Fruit fly (Drosophila melanogaster) whole organism, embryonic: ENCODE data around the gene CG33969.

Experiments
- Asciz ChIP-seq: fragments of 200-800 bp; sonication (Bioruptor generic); optimal IDR thresholded peaks from 2 replicates; lab custom pipeline; 2017; ENCODE audit warnings: missing biosample characterization, mild to moderate bottlenecking, missing genetic modification characterization, missing genetic modification reagents
- Atf6 ChIP-seq: fragments of 200-800 bp; sonication (Bioruptor generic); IDR thresholded peaks from 2 replicates; pipeline ENCODE4 v1.3.6; 2022; ENCODE audit warnings: missing biosample characterization, missing genetic modification characterization
- BEAF-32 ChIP-seq: fragments of 200-800 bp; sonication (Bioruptor generic); optimal IDR thresholded peaks from 3 replicates; lab custom pipeline; 2017; ENCODE audit warnings: missing biosample characterization, missing genetic modification characterization, mild to moderate bottlenecking, moderate library complexity, missing genetic modification reagents
- Bdp1 ChIP-seq: fragments of 200-800 bp; sonication (Bioruptor generic); optimal IDR thresholded peaks from 3 replicates; lab custom pipeline; 2016; ENCODE audit warnings: missing biosample characterization, missing genetic modification characterization
- Bteb2 ChIP-seq: fragments of 200-800 bp; sonication (Bioruptor generic); optimal IDR thresholded peaks from 2 replicates; lab custom pipeline; 2016; ENCODE audit warnings: missing biosample characterization, missing genetic modification characterization
- CG11247 ChIP-seq: fragments of 200-800 bp; sonication (Bioruptor generic); IDR thresholded peaks from 2 replicates; pipeline ENCODE4 v1.3.6; 2022; ENCODE audit warnings: missing biosample characterization, missing genetic modification characterization
- CG11456 ChIP-seq: fragments of 200-800 bp; sonication (Bioruptor generic); IDR thresholded peaks from 3 replicates; pipeline ENCODE4 v1.3.6; 2022; ENCODE audit warnings: missing biosample characterization, missing genetic modification characterization
- CG12155 ChIP-seq: fragments of 200-800 bp; sonication (Bioruptor generic); optimal IDR thresholded peaks from 3 replicates; lab custom pipeline; 2016; ENCODE audit warnings: missing biosample characterization, missing genetic modification characterization
- CG13894 ChIP-seq: fragments of 200-800 bp; sonication (Bioruptor generic); optimal IDR thresholded peaks from 3 replicates; lab custom pipeline; 2018; ENCODE audit warnings: missing biosample characterization, mild to moderate bottlenecking, missing genetic modification characterization, moderate library complexity
- CG15073 ChIP-seq: fragments of 200-800 bp; sonication (Bioruptor generic); optimal IDR thresholded peaks from 2 replicates; lab custom pipeline; 2016; ENCODE audit warnings: missing biosample characterization, missing genetic modification characterization
- CG17385 ChIP-seq: fragments of 200-800 bp; sonication (Bioruptor generic); optimal IDR thresholded peaks from 3 replicates; lab custom pipeline; 2018; ENCODE audit warnings: missing biosample characterization, mild to moderate bottlenecking, missing genetic modification characterization
- CG18262 ChIP-seq: fragments of 200-800 bp; optimal IDR thresholded peaks from 3 replicates; lab custom pipeline; 2019; ENCODE audit warnings: missing biosample characterization, mild to moderate bottlenecking, missing genetic modification characterization, moderate library complexity
- CG2712 ChIP-seq: fragments of 200-800 bp; optimal IDR thresholded peaks from 3 replicates; lab custom pipeline; 2019; ENCODE audit warnings: missing biosample characterization, mild to moderate bottlenecking, missing genetic modification characterization, moderate library complexity
- CG4707 ChIP-seq: fragments of 200-800 bp; sonication (Bioruptor generic); optimal IDR thresholded peaks from 2 replicates; lab custom pipeline; 2018; ENCODE audit warnings: missing biosample characterization, mild to moderate bottlenecking, missing genetic modification characterization, moderate library complexity
- CG6683 ChIP-seq: fragments of 200-800 bp; sonication (Bioruptor generic); optimal IDR thresholded peaks from 2 replicates; lab custom pipeline; 2017; ENCODE audit warnings: missing biosample characterization, mild to moderate bottlenecking, missing genetic modification characterization, missing genetic modification reagents
- CG7357 ChIP-seq: fragments of 200-800 bp; sonication (Bioruptor generic); IDR thresholded peaks from 3 replicates; pipeline ENCODE4 v1.3.6; 2022; ENCODE audit warnings: missing biosample characterization, missing genetic modification characterization
- CG8944 ChIP-seq: fragments of 200-800 bp; sonication (Bioruptor generic); optimal IDR thresholded peaks from 3 replicates; lab custom pipeline; 2016; ENCODE audit warnings: missing biosample characterization, missing genetic modification characterization
- D ChIP-seq, 2 experiments: fragments of 200-800 bp in 1 of 2; fragments of >200 bp in 1 of 2; sonication (Bioruptor generic) in 1 of 2; optimal IDR thresholded peaks; 2 replicates in 1 of 2; 3 replicates in 1 of 2; lab custom pipeline; 2017; ENCODE audit warnings: mild to moderate bottlenecking in 1 of 2, missing biosample characterization in 1 of 2, missing genetic modification characterization in 1 of 2, missing genetic modification reagents in 1 of 2
- Drgx ChIP-seq: fragments of 200-800 bp; sonication (Bioruptor generic); IDR thresholded peaks from 2 replicates; pipeline ENCODE4 v1.3.6; 2022; ENCODE audit warnings: missing biosample characterization, missing genetic modification characterization
- Poxn ChIP-seq: fragments of 200-800 bp; sonication (Bioruptor generic); IDR thresholded peaks from 2 replicates; pipeline ENCODE4 v1.3.6; 2022; ENCODE audit warnings: missing biosample characterization, missing genetic modification characterization
- Six4 ChIP-seq: fragments of 200-800 bp; sonication (Bioruptor generic); optimal IDR thresholded peaks from 2 replicates; lab custom pipeline; 2016; ENCODE audit warnings: missing biosample characterization, missing genetic modification characterization
- Sry-β ChIP-seq: fragments of 200-800 bp; sonication (Bioruptor generic); optimal IDR thresholded peaks from 2 replicates; lab custom pipeline; 2018; ENCODE audit warnings: missing biosample characterization, mild to moderate bottlenecking, missing genetic modification characterization, moderate library complexity
- Ssrp ChIP-seq: fragments of 200-800 bp; sonication (Bioruptor generic); optimal IDR thresholded peaks from 2 replicates; lab custom pipeline; 2018; ENCODE audit warnings: missing biosample characterization, mild to moderate bottlenecking, missing genetic modification characterization, moderate library complexity
- aop ChIP-seq: fragments of 200-800 bp; sonication (Bioruptor generic); IDR thresholded peaks from 2 replicates; pipeline ENCODE4 v1.3.6; 2022; ENCODE audit warnings: missing biosample characterization, missing genetic modification characterization
- bcd ChIP-seq: fragments of 200-800 bp; sonication (Bioruptor generic); optimal IDR thresholded peaks from 2 replicates; lab custom pipeline; 2017; ENCODE audit warnings: missing biosample characterization, mild to moderate bottlenecking, missing genetic modification characterization
- bigmax ChIP-seq: fragments of 200-800 bp; sonication (Bioruptor generic); optimal IDR thresholded peaks from 2 replicates; lab custom pipeline; 2018; ENCODE audit warnings: missing biosample characterization, mild to moderate bottlenecking, missing genetic modification characterization
- bowl ChIP-seq: fragments of 200-800 bp; sonication (Bioruptor generic); IDR thresholded peaks from 2 replicates; pipeline ENCODE4 v1.3.6; 2022; ENCODE audit warnings: missing biosample characterization, missing genetic modification characterization
- en ChIP-seq: fragments of 200-800 bp; sonication (Bioruptor generic); optimal IDR thresholded peaks from 2 replicates; lab custom pipeline; 2016; ENCODE audit warnings: missing biosample characterization, missing genetic modification characterization
- fu2 ChIP-seq: fragments of 200-800 bp; sonication (Bioruptor generic); optimal IDR thresholded peaks from 2 replicates; lab custom pipeline; 2016; ENCODE audit warnings: missing biosample characterization, missing genetic modification characterization
- gcm2 ChIP-seq: fragments of 200-800 bp; sonication (Bioruptor generic); optimal IDR thresholded peaks from 2 replicates; lab custom pipeline; 2016; ENCODE audit warnings: missing biosample characterization, missing genetic modification characterization
- gem ChIP-seq: fragments of 200-800 bp; sonication (Bioruptor generic); optimal IDR thresholded peaks from 2 replicates; lab custom pipeline; 2019; ENCODE audit warnings: missing biosample characterization, mild to moderate bottlenecking, missing genetic modification characterization, moderate library complexity
- kay ChIP-seq: fragments of 200-800 bp; sonication (Bioruptor generic); optimal IDR thresholded peaks from 2 replicates; lab custom pipeline; 2016; ENCODE audit warnings: missing biosample characterization, missing genetic modification characterization
- lbe ChIP-seq: fragments of 200-800 bp; sonication (Bioruptor generic); optimal IDR thresholded peaks from 2 replicates; lab custom pipeline; 2016; ENCODE audit warnings: missing biosample characterization, mild to moderate bottlenecking, missing genetic modification characterization
- oc ChIP-seq: fragments of 200-800 bp; sonication (Bioruptor generic); optimal IDR thresholded peaks from 2 replicates; lab custom pipeline; 2018; ENCODE audit warnings: missing biosample characterization, mild to moderate bottlenecking, missing genetic modification characterization, moderate library complexity
- odd ChIP-seq: fragments of 200-800 bp; sonication (Bioruptor generic); optimal IDR thresholded peaks from 2 replicates; lab custom pipeline; 2017; ENCODE audit warnings: missing biosample characterization, mild to moderate bottlenecking, missing genetic modification characterization
- salm ChIP-seq: fragments of 200-800 bp; sonication (Bioruptor generic); optimal IDR thresholded peaks from 2 replicates; lab custom pipeline; 2018; ENCODE audit warnings: missing biosample characterization, mild to moderate bottlenecking, missing genetic modification characterization
- schlank ChIP-seq: fragments of 200-800 bp; sonication (Bioruptor generic); optimal IDR thresholded peaks from 2 replicates; lab custom pipeline; 2018; ENCODE audit warnings: missing biosample characterization, mild to moderate bottlenecking, missing genetic modification characterization
- sens-2 ChIP-seq: fragments of 200-800 bp; sonication (Bioruptor generic); IDR thresholded peaks from 2 replicates; pipeline ENCODE4 v1.3.6; 2022; ENCODE audit warnings: missing biosample characterization, missing genetic modification characterization
- seq ChIP-seq: fragments of 200-800 bp; sonication (Bioruptor generic); IDR thresholded peaks from 2 replicates; pipeline ENCODE4 v1.3.6; 2022; ENCODE audit warnings: missing biosample characterization, missing genetic modification characterization
- tio ChIP-seq: fragments of 200-800 bp; sonication (Bioruptor generic); optimal IDR thresholded peaks from 2 replicates; lab custom pipeline; 2017; ENCODE audit warnings: missing biosample characterization, missing genetic modification characterization, inconsistent platforms
- usp ChIP-seq: fragments of >200 bp; optimal IDR thresholded peaks from 2 replicates; lab custom pipeline; 2017; ENCODE audit warnings: missing biosample characterization, missing genetic modification characterization
- vnd ChIP-seq: fragments of 200-800 bp; sonication (Bioruptor generic); IDR thresholded peaks from 3 replicates; pipeline ENCODE4 v1.3.6; 2022; ENCODE audit warnings: missing biosample characterization, missing genetic modification characterization; ENCODE audit not compliant: partially characterized antibody

Gene CG33969

DNA sequence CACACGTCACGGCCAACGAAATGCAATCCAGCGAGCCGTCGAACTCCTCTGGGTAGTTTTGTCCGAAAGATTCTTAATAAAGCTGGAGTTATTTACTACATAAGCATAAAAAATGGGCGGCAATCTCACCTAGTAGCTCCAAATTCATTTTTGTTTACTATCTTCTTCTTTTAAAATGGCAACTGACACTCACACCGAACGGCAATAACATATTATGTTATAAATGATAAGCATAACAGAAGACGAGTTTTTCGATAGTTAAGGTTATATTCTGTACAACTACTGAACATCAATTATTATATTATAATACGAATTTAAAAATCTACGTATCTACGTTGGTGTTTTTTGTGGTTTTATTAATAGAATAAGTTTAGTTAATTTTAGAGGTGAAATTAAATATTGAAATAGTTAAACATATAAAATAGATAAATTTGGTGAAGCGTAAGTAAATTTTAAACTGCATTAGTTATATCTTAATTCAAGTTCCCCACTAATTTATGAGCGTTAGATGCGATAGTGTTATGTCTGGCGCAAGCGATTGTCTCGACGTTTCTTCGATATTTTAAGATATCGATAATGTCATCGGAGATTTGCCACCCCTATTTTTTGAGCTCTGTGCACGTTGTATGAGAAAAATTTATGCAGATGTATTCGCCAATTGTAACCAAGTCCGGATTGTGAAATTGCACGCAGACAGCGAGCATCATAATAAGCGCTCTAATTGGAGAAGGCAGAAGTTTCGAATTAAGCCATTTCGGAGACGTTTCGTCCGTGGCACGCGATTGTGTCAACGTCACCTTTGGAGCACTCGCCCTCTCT lies 45.4 kb downstream of the CG33969 start, which contains the start of the genes Rbbp5 and eRF1 (continued):
- peak; percentile 30 for TF ChIP-seq D (optimal IDR thresholded peaks at IDR 0.05; lab: Kevin White, UChicago)
- no peak for TF ChIP-seq D (GFP tag; optimal IDR thresholded peaks at IDR 0.05; lab: Kevin White, UChicago)
- TF ChIP-seq CG17385 (GFP tag; lab: Kevin White, UChicago), result peak; percentile 95
- TF ChIP-seq CG11247 (GFP tag; lab: Robert Waterston, UW), result no peak
- TF ChIP-seq CG18262, result peak; percentile 78
- TF ChIP-seq bcd, result peak; percentile 70
- TF ChIP-seq CG13894 (tag; lab: Kevin White, UChicago), result peak; percentile 72
- no peak for TF ChIP-seq schlank (tag; lab: Kevin White, UChicago)
- TF ChIP-seq Asciz, result no peak
- TF ChIP-seq fu2 (GFP tag; lab: Kevin White, UChicago), result no peak
- peak; percentile 51 for TF ChIP-seq kay (GFP tag; lab: Kevin White, UChicago)
- TF ChIP-seq sens-2, result no peak
- no peak; the same call in 2 of the 3 replicates for TF ChIP-seq CG11456 (GFP tag; lab: Robert Waterston, UW)
- no peak for TF ChIP-seq salm (tag; lab: Kevin White, UChicago)
- TF ChIP-seq gcm2 (GFP tag; lab: Kevin White, UChicago), result peak; percentile 38
- TF ChIP-seq CG8944 (GFP tag; lab: Kevin White, UChicago), result peak; percentile 41
- TF ChIP-seq Sry-β (GFP tag; lab: Kevin White, UChicago), result no peak
- TF ChIP-seq seq (GFP tag; lab: Robert Waterston, UW), result peak; percentile 41; the same call in 1 of the 2 replicates
- TF ChIP-seq gem (tag; lab: Kevin White, UChicago), result peak; percentile 89
- TF ChIP-seq CG2712 (tag; lab: Kevin White, UChicago), result peak; percentile 85
- peak; percentile 74 for TF ChIP-seq Ssrp
- peak; percentile 89 for TF ChIP-seq vnd (GFP tag; lab: Robert Waterston, UW)
- TF ChIP-seq BEAF-32, result peak; percentile 95
- no peak for TF ChIP-seq oc (tag; lab: Kevin White, UChicago)
- TF ChIP-seq, all 482 proteins: peak for 302

dm6 chr3L:20342334-20342733 lies 51.0 kb downstream of the CG33969 start, which contains the start of gene Spn77Bc:
Gene Spn77Bc, plus strand, starts transcription at chr3L:20342634.
- TF ChIP-seq bowl (GFP tag; lab: Robert Waterston, UW) (no peak), Bdp1 (no peak), Six4 (GFP tag; lab: Kevin White, UChicago) (no peak), en (GFP tag; lab: Kevin White, UChicago) (no peak), aop (GFP tag; lab: Robert Waterston, UW) (no peak), CG15073 (GFP tag; lab: Kevin White, UChicago) (no peak), CG7357 (GFP tag; lab: Robert Waterston, UW) (no peak), Bteb2 (no peak), Drgx (GFP tag; lab: Robert Waterston, UW) (no peak), CG4707 (GFP tag; lab: Kevin White, UChicago) (no peak), odd (GFP tag; lab: Kevin White, UChicago) (no peak), usp (GFP tag; lab: Kevin White, UChicago) (no peak), tio (GFP tag; lab: Kevin White, UChicago) (no peak), CG6683 (no peak), lbe (no peak), CG12155 (no peak), Atf6 (GFP tag; lab: Robert Waterston, UW) (no peak), Poxn (GFP tag; lab: Robert Waterston, UW) (no peak), bigmax (no peak), gem (tag; lab: Kevin White, UChicago) (no peak)
